Fruit fly (Drosophila melanogaster) whole organism, embryonic: ENCODE data around the gene CG6041.
A peak's percentile ranks its signal among the peaks of the same experiment; 100 is the strongest.

Experiments used
- ATbp ChIP-seq: fragments of 200-800 bp; sonication (Bioruptor generic); optimal IDR thresholded peaks from 2 replicates; lab custom pipeline; 2017; ENCODE audit warnings: missing biosample characterization, mild to moderate bottlenecking, missing genetic modification characterization, missing genetic modification reagents
- Adf1 ChIP-seq: fragments of 200-800 bp; sonication (Bioruptor generic); IDR thresholded peaks from 2 replicates; pipeline ENCODE4 v1.3.6; 2022; ENCODE audit warnings: missing biosample characterization, missing genetic modification characterization
- Atf6 ChIP-seq: fragments of 200-800 bp; sonication (Bioruptor generic); IDR thresholded peaks from 2 replicates; pipeline ENCODE4 v1.3.6; 2022; ENCODE audit warnings: missing biosample characterization, missing genetic modification characterization
- B-H1 ChIP-seq: fragments of 200-800 bp; sonication (Bioruptor generic); IDR thresholded peaks from 3 replicates; pipeline ENCODE4 v1.3.6; 2022; ENCODE audit warnings: missing biosample characterization, missing genetic modification characterization
- Bteb2 ChIP-seq: fragments of 200-800 bp; sonication (Bioruptor generic); optimal IDR thresholded peaks from 2 replicates; lab custom pipeline; 2016; ENCODE audit warnings: missing biosample characterization, missing genetic modification characterization
- CG10209 ChIP-seq: fragments of 200-800 bp; sonication (Bioruptor generic); optimal IDR thresholded peaks from 3 replicates; lab custom pipeline; 2017; ENCODE audit warnings: missing biosample characterization, mild to moderate bottlenecking, missing genetic modification characterization, missing genetic modification reagents
- CG11504 ChIP-seq: fragments of 200-800 bp; sonication (Bioruptor generic); optimal IDR thresholded peaks from 3 replicates; lab custom pipeline; 2019; ENCODE audit warnings: missing biosample characterization, mild to moderate bottlenecking, missing genetic modification characterization, moderate library complexity
- CG11560 ChIP-seq: fragments of 200-800 bp; sonication (Bioruptor generic); IDR thresholded peaks from 3 replicates; pipeline ENCODE4 v1.3.6; 2022; ENCODE audit warnings: missing biosample characterization, missing genetic modification characterization
- CG11695 ChIP-seq: fragments of 200-800 bp; sonication (Bioruptor generic); IDR thresholded peaks from 3 replicates; pipeline ENCODE4 v1.3.6; 2022; ENCODE audit warnings: missing biosample characterization, missing genetic modification characterization
- CG12659 ChIP-seq: fragments of 200-800 bp; sonication (Bioruptor generic); optimal IDR thresholded peaks from 3 replicates; lab custom pipeline; 2017; ENCODE audit warnings: mild to moderate bottlenecking, missing biosample characterization, missing genetic modification reagents, missing genetic modification characterization
- CG14860 ChIP-seq: fragments of 200-800 bp; sonication (Bioruptor generic); IDR thresholded peaks from 3 replicates; pipeline ENCODE4 v1.3.6; 2022; ENCODE audit warnings: missing biosample characterization, missing genetic modification characterization; ENCODE audit not compliant: partially characterized antibody
- CG15269 ChIP-seq: fragments of 200-800 bp; sonication (Bioruptor generic); optimal IDR thresholded peaks from 2 replicates; lab custom pipeline; 2018; ENCODE audit warnings: missing biosample characterization, mild to moderate bottlenecking, missing genetic modification characterization, moderate library complexity
- CG32532 ChIP-seq: fragments of 200-800 bp; sonication (Bioruptor generic); IDR thresholded peaks from 2 replicates; pipeline ENCODE4 v1.3.6; 2022; ENCODE audit warnings: missing biosample characterization, missing genetic modification characterization
- CG33213 ChIP-seq: fragments of 200-800 bp; sonication (Bioruptor generic); optimal IDR thresholded peaks from 3 replicates; lab custom pipeline; 2016; ENCODE audit warnings: missing biosample characterization, missing genetic modification characterization
- CG33557 ChIP-seq: fragments of 200-800 bp; sonication (Bioruptor generic); optimal IDR thresholded peaks from 2 replicates; lab custom pipeline; 2019; ENCODE audit warnings: missing biosample characterization, mild to moderate bottlenecking, missing genetic modification characterization, moderate library complexity
- CG3995 ChIP-seq: fragments of 200-800 bp; sonication (Bioruptor generic); optimal IDR thresholded peaks from 3 replicates; lab custom pipeline; 2016; ENCODE audit warnings: missing biosample characterization, missing genetic modification characterization
- CG4820 ChIP-seq: fragments of 200-800 bp; sonication (Bioruptor generic); optimal IDR thresholded peaks from 3 replicates; lab custom pipeline; 2016; ENCODE audit warnings: missing biosample characterization, missing genetic modification characterization
- CG8089 ChIP-seq: fragments of 200-800 bp; sonication (Bioruptor generic); optimal IDR thresholded peaks from 3 replicates; lab custom pipeline; 2016; ENCODE audit warnings: missing biosample characterization, missing genetic modification characterization
- CG9727 ChIP-seq: fragments of 200-800 bp; sonication (Bioruptor generic); optimal IDR thresholded peaks from 3 replicates; lab custom pipeline; 2017; ENCODE audit warnings: missing biosample characterization, mild to moderate bottlenecking, missing genetic modification characterization
- CG9932 ChIP-seq: fragments of 200-800 bp; sonication (Bioruptor generic); IDR thresholded peaks from 2 replicates; pipeline ENCODE4 v1.3.6; 2022; ENCODE audit warnings: missing biosample characterization, missing genetic modification characterization
- CTCF ChIP-seq: fragments of 200-800 bp; sonication (Bioruptor generic); optimal IDR thresholded peaks from 2 replicates; lab custom pipeline; 2017; ENCODE audit warnings: missing biosample characterization, mild to moderate bottlenecking, missing genetic modification characterization, moderate library complexity
- Dip2 ChIP-seq: fragments of 200-800 bp; sonication (Bioruptor generic); IDR thresholded peaks from 2 replicates; pipeline ENCODE4 v1.3.6; 2022; ENCODE audit warnings: missing biosample characterization, missing genetic modification characterization
- Ets97D ChIP-seq: fragments of 200-800 bp; sonication (Bioruptor generic); optimal IDR thresholded peaks from 3 replicates; lab custom pipeline; 2016; ENCODE audit warnings: missing biosample characterization, missing genetic modification characterization
- GATAe ChIP-seq: fragments of 200-800 bp; sonication (Bioruptor generic); conservative IDR thresholded peaks from 2 replicates; pipeline ENCODE4 v1.3.6; 2022; ENCODE audit warnings: missing biosample characterization, missing genetic modification characterization
- HLH4C ChIP-seq: fragments of 200-800 bp; sonication (Bioruptor generic); IDR thresholded peaks from 3 replicates; pipeline ENCODE4 v1.3.6; 2022; ENCODE audit warnings: missing biosample characterization, missing genetic modification characterization; ENCODE audit not compliant: partially characterized antibody
- Hr39 ChIP-seq: fragments of >200 bp; optimal IDR thresholded peaks from 2 replicates; lab custom pipeline; 2017
- Hr51 ChIP-seq, 2 experiments: fragments of 200-800 bp; sonication (Bioruptor generic); optimal IDR thresholded peaks; 2 replicates in 1 of 2; 3 replicates in 1 of 2; lab custom pipeline; 2016 to 2018; ENCODE audit warnings: missing biosample characterization in 2 of 2, missing genetic modification characterization in 2 of 2, mild to moderate bottlenecking in 1 of 2, moderate library complexity in 1 of 2
- NC2β ChIP-seq: fragments of 200-800 bp; sonication (Bioruptor generic); optimal IDR thresholded peaks from 2 replicates; lab custom pipeline; 2016; ENCODE audit warnings: missing biosample characterization, missing genetic modification characterization
- Neu2 ChIP-seq: fragments of 200-800 bp; sonication (Bioruptor generic); optimal IDR thresholded peaks from 3 replicates; lab custom pipeline; 2016; ENCODE audit warnings: missing biosample characterization, missing genetic modification characterization, borderline replicate concordance
- Sox100B ChIP-seq: fragments of 200-800 bp; sonication (Bioruptor generic); optimal IDR thresholded peaks from 3 replicates; lab custom pipeline; 2018; ENCODE audit warnings: missing biosample characterization, mild to moderate bottlenecking, missing genetic modification characterization
- Taf1 ChIP-seq: fragments of 200-800 bp; sonication (Bioruptor generic); IDR thresholded peaks from 2 replicates; pipeline ENCODE4 v1.3.6; 2022; ENCODE audit warnings: missing biosample characterization, missing genetic modification characterization
- aop ChIP-seq: fragments of 200-800 bp; sonication (Bioruptor generic); IDR thresholded peaks from 2 replicates; pipeline ENCODE4 v1.3.6; 2022; ENCODE audit warnings: missing biosample characterization, missing genetic modification characterization
- btn ChIP-seq: fragments of 200-800 bp; sonication (Bioruptor generic); optimal IDR thresholded peaks from 2 replicates; lab custom pipeline; 2016; ENCODE audit warnings: missing biosample characterization, missing genetic modification characterization
- caup ChIP-seq: fragments of 200-800 bp; sonication (Bioruptor generic); optimal IDR thresholded peaks from 3 replicates; lab custom pipeline; 2017; ENCODE audit warnings: missing biosample characterization, mild to moderate bottlenecking, missing genetic modification characterization, moderate library complexity; ENCODE audit not compliant: severe bottlenecking
- cg ChIP-seq: fragments of 200-800 bp; sonication (Bioruptor generic); optimal IDR thresholded peaks from 3 replicates; lab custom pipeline; 2019; ENCODE audit warnings: missing biosample characterization, mild to moderate bottlenecking, missing genetic modification characterization, moderate library complexity
- dan ChIP-seq: fragments of 200-800 bp; sonication (Bioruptor generic); IDR thresholded peaks from 2 replicates; pipeline ENCODE4 v1.3.6; 2022; ENCODE audit warnings: missing biosample characterization, missing genetic modification characterization
- en ChIP-seq: fragments of 200-800 bp; sonication (Bioruptor generic); optimal IDR thresholded peaks from 2 replicates; lab custom pipeline; 2016; ENCODE audit warnings: missing biosample characterization, missing genetic modification characterization
- eyg ChIP-seq: fragments of 200-800 bp; sonication (Bioruptor generic); optimal IDR thresholded peaks from 3 replicates; lab custom pipeline; 2016; ENCODE audit warnings: missing biosample characterization, missing genetic modification characterization
- hth ChIP-seq: fragments of >200 bp; optimal IDR thresholded peaks from 2 replicates; lab custom pipeline; 2017; ENCODE audit warnings: inconsistent platforms
- lab ChIP-seq: fragments of 200-800 bp; sonication (Bioruptor generic); optimal IDR thresholded peaks from 3 replicates; lab custom pipeline; 2017; ENCODE audit warnings: missing biosample characterization, missing genetic modification characterization, mild to moderate bottlenecking, moderate library complexity, missing genetic modification reagents
- lov ChIP-seq, 2 experiments: fragments of 200-800 bp in 1 of 2; fragments of >200 bp in 1 of 2; sonication (Bioruptor generic) in 1 of 2; IDR thresholded peaks in 1 of 2; optimal IDR thresholded peaks in 1 of 2; 2 replicates in 1 of 2; 3 replicates in 1 of 2; pipeline versions ENCODE4 v1.3.6 to Lab custom; 2017 to 2022; ENCODE audit warnings: missing biosample characterization in 1 of 2, missing genetic modification characterization in 1 of 2
- maf-S ChIP-seq: fragments of 200-800 bp; sonication (Bioruptor generic); optimal IDR thresholded peaks from 2 replicates; lab custom pipeline; 2016; ENCODE audit warnings: missing biosample characterization, missing genetic modification characterization
- mirr ChIP-seq: fragments of 200-800 bp; sonication (Bioruptor generic); optimal IDR thresholded peaks from 3 replicates; lab custom pipeline; 2018; ENCODE audit warnings: missing biosample characterization, mild to moderate bottlenecking, missing genetic modification characterization
- nom ChIP-seq: fragments of 200-800 bp; sonication (Bioruptor generic); optimal IDR thresholded peaks from 2 replicates; lab custom pipeline; 2017; ENCODE audit warnings: missing biosample characterization, missing genetic modification characterization, mild to moderate bottlenecking, moderate library complexity, missing genetic modification reagents
- pho ChIP-seq: fragments of 200-800 bp; sonication (Bioruptor generic); optimal IDR thresholded peaks from 2 replicates; lab custom pipeline; 2016; ENCODE audit warnings: missing biosample characterization, missing genetic modification characterization
- rib ChIP-seq: fragments of 200-800 bp; sonication (Bioruptor generic); IDR thresholded peaks from 2 replicates; pipeline ENCODE4 v1.3.6; 2022; ENCODE audit warnings: missing biosample characterization, missing genetic modification characterization
- slbo ChIP-seq: fragments of 200-800 bp; sonication (Bioruptor generic); IDR thresholded peaks from 2 replicates; pipeline ENCODE4 v1.3.6; 2022; ENCODE audit warnings: missing biosample characterization, missing genetic modification characterization
- stwl ChIP-seq: fragments of 200-800 bp; sonication (Bioruptor generic); optimal IDR thresholded peaks from 3 replicates; lab custom pipeline; 2018; ENCODE audit warnings: missing biosample characterization, mild to moderate bottlenecking, missing genetic modification characterization, moderate library complexity
- tgo ChIP-seq: fragments of 200-800 bp; sonication (Bioruptor generic); IDR thresholded peaks from 3 replicates; pipeline ENCODE4 v1.3.6; 2022; ENCODE audit warnings: missing biosample characterization, missing genetic modification characterization
- unpg ChIP-seq: fragments of 200-800 bp; sonication (Bioruptor generic); optimal IDR thresholded peaks from 3 replicates; lab custom pipeline; 2018; ENCODE audit warnings: missing biosample characterization, mild to moderate bottlenecking, missing genetic modification characterization, moderate library complexity
- zen2 ChIP-seq: fragments of 200-800 bp; sonication (Bioruptor generic); IDR thresholded peaks from 3 replicates; pipeline ENCODE4 v1.3.6; 2022; ENCODE audit warnings: missing biosample characterization, missing genetic modification characterization; ENCODE audit not compliant: partially characterized antibody

CG6041 gene

dm6 chrX:5973389-5974025 is 25.5 kb downstream of the CG6041 start (continued):
- peak in 1 of 2 experiments; percentile 37 for TF ChIP-seq Hr51 (GFP tag; optimal IDR thresholded peaks at IDR 0.05; lab: Kevin White, UChicago)
- peak; percentile 41 for TF ChIP-seq nom (GFP tag; lab: Kevin White, UChicago)
- TF ChIP-seq NC2β (GFP tag; lab: Kevin White, UChicago), result no peak
- TF ChIP-seq CG11560 (tag; lab: Robert Waterston, UW), result no peak
- TF ChIP-seq unpg (GFP tag; lab: Kevin White, UChicago), result peak; percentile 39
- TF ChIP-seq pho, result no peak
- TF ChIP-seq btn (GFP tag; lab: Kevin White, UChicago), result no peak
- no peak for TF ChIP-seq Ets97D (GFP tag; lab: Kevin White, UChicago)
- TF ChIP-seq CG8089, result no peak
- TF ChIP-seq Atf6 (GFP tag; lab: Robert Waterston, UW), result no peak
- TF ChIP-seq Bteb2 (GFP tag; lab: Kevin White, UChicago), result no peak
- no peak for TF ChIP-seq stwl (tag; lab: Kevin White, UChicago)
- TF ChIP-seq CG11504 (tag; lab: Kevin White, UChicago), result peak; percentile 16
- TF ChIP-seq CG11695 (GFP tag; lab: Robert Waterston, UW), result 0 out of 3 replicates have a peak, but pooled peaks have one; percentile 11
- TF ChIP-seq mirr (GFP tag; lab: Kevin White, UChicago), result no peak
- TF ChIP-seq cg, result no peak
- TF ChIP-seq CG15269 (tag; lab: Kevin White, UChicago), result peak; percentile 4
- no peak for TF ChIP-seq CG14860 (GFP tag; lab: Robert Waterston, UW)
- no peak for TF ChIP-seq Sox100B
- no peak for TF ChIP-seq CG10209
- no peak for TF ChIP-seq CG3995
- no peak for TF ChIP-seq Hr39 (lab: Kevin White, UChicago)
- no peak for TF ChIP-seq HLH4C (GFP tag; lab: Robert Waterston, UW)
- TF ChIP-seq CTCF (GFP tag; lab: Kevin White, UChicago), result no peak
- 0 out of 3 replicates have a peak, but pooled peaks have one; percentile 22 for TF ChIP-seq tgo
- TF ChIP-seq ATbp (GFP tag; lab: Kevin White, UChicago), result peak; percentile 15
- TF ChIP-seq zen2 (GFP tag; lab: Robert Waterston, UW), result no peak
- TF ChIP-seq Dip2 (GFP tag; lab: Robert Waterston, UW), result no peak
- TF ChIP-seq CG33213 (GFP tag; lab: Kevin White, UChicago), result no peak
- TF ChIP-seq lab (GFP tag; lab: Kevin White, UChicago), result peak; percentile 19
- TF ChIP-seq GATAe (GFP tag; lab: Robert Waterston, UW), result no peak
- TF ChIP-seq en, result no peak
- no peak for TF ChIP-seq eyg (GFP tag; lab: Kevin White, UChicago)
- TF ChIP-seq CG4820 (GFP tag; lab: Kevin White, UChicago), result peak; percentile 71
- no peak for TF ChIP-seq Taf1 (GFP tag; lab: Robert Waterston, UW)
- no peak for TF ChIP-seq hth (lab: Kevin White, UChicago)
- no peak for TF ChIP-seq Adf1 (GFP tag; lab: Robert Waterston, UW)
- TF ChIP-seq CG32532 (GFP tag; lab: Robert Waterston, UW), result no peak
- TF ChIP-seq dan (GFP tag; lab: Robert Waterston, UW), result no peak
- no peak for TF ChIP-seq CG9932
- TF ChIP-seq caup, result no peak
- no peak for TF ChIP-seq B-H1
- TF ChIP-seq CG33557 (GFP tag; lab: Kevin White, UChicago), result no peak
- no peak for TF ChIP-seq CG12659 (GFP tag; lab: Kevin White, UChicago)
- TF ChIP-seq aop (GFP tag; lab: Robert Waterston, UW), result no peak
- TF ChIP-seq Neu2 (GFP tag; lab: Kevin White, UChicago), result no peak
- no peak for TF ChIP-seq rib (GFP tag; lab: Robert Waterston, UW)
- no peak for TF ChIP-seq maf-S
- TF ChIP-seq CG9727 (GFP tag; lab: Kevin White, UChicago), result no peak
- no peak for TF ChIP-seq lov (optimal IDR thresholded peaks at IDR 0.05; lab: Kevin White, UChicago)
- no peak for TF ChIP-seq lov (GFP tag; IDR thresholded peaks at IDR 0.05; lab: Robert Waterston, UW)
- TF ChIP-seq slbo, result peak; percentile 47
